Fruit fly (Drosophila melanogaster) whole organism, prepupa: ENCODE results near the gene CG12581.

Experiments
- Blimp-1 ChIP-seq: fragments of 200-800 bp; sonication (Bioruptor generic); optimal IDR thresholded peaks from 3 replicates; lab custom pipeline; 2017; ENCODE audit warnings: missing biosample characterization, missing genetic modification characterization, mild to moderate bottlenecking, moderate library complexity, missing genetic modification reagents
- CG10631 ChIP-seq: fragments of 200-800 bp; sonication (Bioruptor generic); optimal IDR thresholded peaks from 2 replicates; lab custom pipeline; 2016; ENCODE audit warnings: missing biosample characterization, missing genetic modification characterization
- CG10669 ChIP-seq: fragments of 200-800 bp; sonication (Bioruptor generic); optimal IDR thresholded peaks from 3 replicates; lab custom pipeline; 2018; ENCODE audit warnings: missing biosample characterization, mild to moderate bottlenecking, missing genetic modification characterization, moderate library complexity
- CG11294 ChIP-seq: fragments of 200-800 bp; sonication (Bioruptor generic); IDR thresholded peaks from 2 replicates; pipeline ENCODE4 v1.3.6; 2022; ENCODE audit warnings: missing biosample characterization, missing genetic modification characterization
- CG11902 ChIP-seq: fragments of 200-800 bp; sonication (Bioruptor generic); optimal IDR thresholded peaks from 3 replicates; lab custom pipeline; 2016; ENCODE audit warnings: missing biosample characterization, missing genetic modification characterization
- CG15336 ChIP-seq: fragments of 200-800 bp; sonication (Bioruptor generic); IDR thresholded peaks from 2 replicates; pipeline ENCODE4 v1.3.6; 2022; ENCODE audit warnings: missing biosample characterization, missing genetic modification characterization
- CG1621 ChIP-seq: fragments of 200-800 bp; sonication (Bioruptor generic); optimal IDR thresholded peaks from 3 replicates; lab custom pipeline; 2018; ENCODE audit warnings: missing biosample characterization, mild to moderate bottlenecking, missing genetic modification characterization
- CG3032 ChIP-seq: fragments of 200-800 bp; optimal IDR thresholded peaks from 2 replicates; lab custom pipeline; 2019; ENCODE audit warnings: missing biosample characterization, mild to moderate bottlenecking, missing genetic modification characterization, moderate library complexity
- CG31627 ChIP-seq: fragments of 200-800 bp; sonication (Bioruptor generic); optimal IDR thresholded peaks from 3 replicates; lab custom pipeline; 2016; ENCODE audit warnings: missing biosample characterization, missing genetic modification characterization
- CG32006 ChIP-seq: fragments of 200-800 bp; sonication (Bioruptor generic); optimal IDR thresholded peaks from 3 replicates; lab custom pipeline; 2017; ENCODE audit warnings: missing biosample characterization, mild to moderate bottlenecking, missing genetic modification characterization
- CG4318 ChIP-seq: fragments of 200-800 bp; sonication (Bioruptor generic); optimal IDR thresholded peaks from 3 replicates; lab custom pipeline; 2017; ENCODE audit warnings: missing biosample characterization, mild to moderate bottlenecking, missing genetic modification characterization
- CG6163 ChIP-seq: fragments of 200-800 bp; sonication (Bioruptor generic); IDR thresholded peaks from 3 replicates; pipeline ENCODE4 v1.3.6; 2022; ENCODE audit warnings: missing biosample characterization, missing genetic modification characterization
- CG6276 ChIP-seq: fragments of 200-800 bp; sonication (Bioruptor generic); optimal IDR thresholded peaks from 2 replicates; lab custom pipeline; 2017; ENCODE audit warnings: missing biosample characterization, mild to moderate bottlenecking, missing genetic modification characterization
- CG6792 ChIP-seq: fragments of 200-800 bp; sonication (Bioruptor generic); optimal IDR thresholded peaks from 3 replicates; lab custom pipeline; 2016; ENCODE audit warnings: missing biosample characterization, missing genetic modification characterization
- CG6808 ChIP-seq: fragments of 200-800 bp; sonication (Bioruptor generic); optimal IDR thresholded peaks from 3 replicates; lab custom pipeline; 2017; ENCODE audit warnings: missing biosample characterization, missing genetic modification characterization, mild to moderate bottlenecking, moderate library complexity, missing genetic modification reagents
- CG6854 ChIP-seq: fragments of 200-800 bp; sonication (Bioruptor generic); optimal IDR thresholded peaks from 2 replicates; lab custom pipeline; 2017; ENCODE audit warnings: missing biosample characterization, mild to moderate bottlenecking, missing genetic modification characterization
- CG7368 ChIP-seq: fragments of 200-800 bp; sonication (Bioruptor generic); optimal IDR thresholded peaks from 3 replicates; lab custom pipeline; 2016; ENCODE audit warnings: missing biosample characterization, missing genetic modification characterization
- CG8319 ChIP-seq: fragments of 200-800 bp; sonication (Bioruptor generic); optimal IDR thresholded peaks from 3 replicates; lab custom pipeline; 2016; ENCODE audit warnings: missing biosample characterization, missing genetic modification characterization
- CG8632 ChIP-seq: fragments of 200-800 bp; sonication (Bioruptor generic); optimal IDR thresholded peaks from 3 replicates; lab custom pipeline; 2016; ENCODE audit warnings: missing biosample characterization, missing genetic modification characterization
- CG9139 ChIP-seq: fragments of 200-800 bp; sonication (Bioruptor generic); optimal IDR thresholded peaks from 3 replicates; lab custom pipeline; 2017; ENCODE audit warnings: missing biosample characterization, mild to moderate bottlenecking, missing genetic modification characterization
- Eip75B ChIP-seq: fragments of 200-800 bp; sonication (Bioruptor generic); optimal IDR thresholded peaks from 3 replicates; lab custom pipeline; 2016; ENCODE audit warnings: missing biosample characterization, missing genetic modification characterization
- Eip78C ChIP-seq: fragments of 200-800 bp; sonication (Bioruptor generic); peaks from one replicate; lab custom pipeline; 2016; ENCODE audit warnings: missing biosample characterization, missing genetic modification characterization
- Ets21C ChIP-seq: fragments of 200-800 bp; sonication (Bioruptor generic); optimal IDR thresholded peaks from 3 replicates; lab custom pipeline; 2016; ENCODE audit warnings: missing biosample characterization, missing genetic modification characterization
- Ets96B ChIP-seq: fragments of 200-800 bp; optimal IDR thresholded peaks from 2 replicates; lab custom pipeline; 2019; ENCODE audit warnings: missing biosample characterization, mild to moderate bottlenecking, missing genetic modification characterization, moderate library complexity
- Gug ChIP-seq: fragments of 200-800 bp; sonication (Bioruptor generic); IDR thresholded peaks from 2 replicates; pipeline ENCODE4 v1.3.6; 2022; ENCODE audit warnings: missing biosample characterization, missing genetic modification characterization
- Hr38 ChIP-seq: sonication (Bioruptor generic); optimal IDR thresholded peaks from 2 replicates; lab custom pipeline; 2016; ENCODE audit warnings: missing biosample characterization, missing genetic modification characterization
- Hr39 ChIP-seq: fragments of 200-800 bp; sonication (Bioruptor generic); optimal IDR thresholded peaks from 2 replicates; lab custom pipeline; 2016; ENCODE audit warnings: missing biosample characterization, missing genetic modification characterization
- Hr4 ChIP-seq: fragments of 200-800 bp; sonication (Bioruptor generic); optimal IDR thresholded peaks from 3 replicates; lab custom pipeline; 2016; ENCODE audit warnings: missing biosample characterization, missing genetic modification characterization
- Lpt ChIP-seq: fragments of 200-800 bp; sonication (Bioruptor generic); optimal IDR thresholded peaks from 3 replicates; lab custom pipeline; 2016; ENCODE audit warnings: missing biosample characterization, missing genetic modification characterization
- OdsH ChIP-seq: fragments of 200-800 bp; sonication (Bioruptor generic); optimal IDR thresholded peaks from 3 replicates; lab custom pipeline; 2016; ENCODE audit warnings: missing biosample characterization, missing genetic modification characterization
- Smox ChIP-seq: fragments of 200-800 bp; sonication (Bioruptor generic); optimal IDR thresholded peaks from 3 replicates; lab custom pipeline; 2016; ENCODE audit warnings: missing biosample characterization, missing genetic modification characterization
- Sox102F ChIP-seq: fragments of 200-800 bp; sonication (Bioruptor generic); optimal IDR thresholded peaks from 2 replicates; lab custom pipeline; 2016; ENCODE audit warnings: missing biosample characterization, mild to moderate bottlenecking, missing genetic modification characterization
- Sox15 ChIP-seq: fragments of 200-800 bp; sonication (Bioruptor generic); optimal IDR thresholded peaks from 3 replicates; lab custom pipeline; 2016; ENCODE audit warnings: missing biosample characterization, missing genetic modification characterization
- achi ChIP-seq: fragments of 200-800 bp; sonication (Bioruptor generic); optimal IDR thresholded peaks from 3 replicates; lab custom pipeline; 2016; ENCODE audit warnings: missing biosample characterization, missing genetic modification characterization
- acj6 ChIP-seq: fragments of 200-800 bp; sonication (Bioruptor generic); optimal IDR thresholded peaks from 3 replicates; lab custom pipeline; 2016; ENCODE audit warnings: missing biosample characterization, missing genetic modification characterization
- cyc ChIP-seq: fragments of 200-800 bp; sonication (Bioruptor generic); optimal IDR thresholded peaks from 3 replicates; lab custom pipeline; 2016; ENCODE audit warnings: missing biosample characterization, missing genetic modification characterization
- dac ChIP-seq: fragments of 200-800 bp; sonication (Bioruptor generic); optimal IDR thresholded peaks from 2 replicates; lab custom pipeline; 2017; ENCODE audit warnings: missing biosample characterization, mild to moderate bottlenecking, missing genetic modification characterization
- eg ChIP-seq: fragments of 200-800 bp; sonication (Bioruptor generic); IDR thresholded peaks from 3 replicates; pipeline ENCODE4 v1.3.6; 2022; ENCODE audit warnings: missing biosample characterization, missing genetic modification characterization
- esn ChIP-seq: fragments of 200-800 bp; sonication (Bioruptor generic); optimal IDR thresholded peaks from 2 replicates; lab custom pipeline; 2016; ENCODE audit warnings: missing biosample characterization, mild to moderate bottlenecking, missing genetic modification characterization, moderate library complexity
- fd59A ChIP-seq: fragments of 200-800 bp; sonication (Bioruptor generic); optimal IDR thresholded peaks from 2 replicates; lab custom pipeline; 2017; ENCODE audit warnings: missing biosample characterization, mild to moderate bottlenecking, missing genetic modification characterization, missing genetic modification reagents
- fd85E ChIP-seq: fragments of 200-800 bp; sonication (Bioruptor generic); optimal IDR thresholded peaks from 3 replicates; lab custom pipeline; 2016; ENCODE audit warnings: missing biosample characterization, missing genetic modification characterization
- fkh ChIP-seq: fragments of 200-800 bp; sonication (Bioruptor generic); optimal IDR thresholded peaks from 3 replicates; lab custom pipeline; 2017; ENCODE audit warnings: missing biosample characterization, mild to moderate bottlenecking, missing genetic modification characterization, moderate library complexity
- lz ChIP-seq: fragments of 200-800 bp; sonication (Bioruptor generic); optimal IDR thresholded peaks from 3 replicates; lab custom pipeline; 2016; ENCODE audit warnings: missing biosample characterization, missing genetic modification characterization
- net ChIP-seq: fragments of 200-800 bp; sonication (Bioruptor generic); optimal IDR thresholded peaks from 3 replicates; lab custom pipeline; 2016; ENCODE audit warnings: missing biosample characterization, missing genetic modification characterization
- pdm3 ChIP-seq: fragments of 200-800 bp; sonication (Bioruptor generic); optimal IDR thresholded peaks from 3 replicates; lab custom pipeline; 2016; ENCODE audit warnings: missing biosample characterization, missing genetic modification characterization
- salr ChIP-seq, 2 experiments: fragments of 200-800 bp; sonication (Bioruptor generic); optimal IDR thresholded peaks; 3 replicates each; lab custom pipeline; 2016 to 2018; ENCODE audit warnings: missing biosample characterization in 2 of 2, missing genetic modification characterization in 2 of 2, mild to moderate bottlenecking in 1 of 2
- spab ChIP-seq: fragments of 200-800 bp; sonication (Bioruptor generic); optimal IDR thresholded peaks from 2 replicates; lab custom pipeline; 2017; ENCODE audit warnings: missing biosample characterization, mild to moderate bottlenecking, missing genetic modification characterization, missing genetic modification reagents
- ss ChIP-seq, 2 experiments: fragments of 200-800 bp; sonication (Bioruptor generic); optimal IDR thresholded peaks; 2 replicates in 1 of 2; 3 replicates in 1 of 2; lab custom pipeline; 2017 to 2018; ENCODE audit warnings: mild to moderate bottlenecking in 2 of 2, missing biosample characterization in 2 of 2, missing genetic modification characterization in 2 of 2, moderate library complexity in 1 of 2
- svp ChIP-seq: fragments of 200-800 bp; sonication (Bioruptor generic); peaks from one replicate; lab custom pipeline; 2016; ENCODE audit warnings: missing biosample characterization, missing genetic modification characterization
- topi ChIP-seq: fragments of 200-800 bp; sonication (Bioruptor generic); optimal IDR thresholded peaks from 3 replicates; lab custom pipeline; 2016; ENCODE audit warnings: missing biosample characterization, missing genetic modification characterization
- vri ChIP-seq: fragments of 200-800 bp; sonication (Bioruptor generic); optimal IDR thresholded peaks from 3 replicates; lab custom pipeline; 2016; ENCODE audit warnings: missing biosample characterization, mild to moderate bottlenecking, missing genetic modification characterization

The CG12581 gene

DNA sequence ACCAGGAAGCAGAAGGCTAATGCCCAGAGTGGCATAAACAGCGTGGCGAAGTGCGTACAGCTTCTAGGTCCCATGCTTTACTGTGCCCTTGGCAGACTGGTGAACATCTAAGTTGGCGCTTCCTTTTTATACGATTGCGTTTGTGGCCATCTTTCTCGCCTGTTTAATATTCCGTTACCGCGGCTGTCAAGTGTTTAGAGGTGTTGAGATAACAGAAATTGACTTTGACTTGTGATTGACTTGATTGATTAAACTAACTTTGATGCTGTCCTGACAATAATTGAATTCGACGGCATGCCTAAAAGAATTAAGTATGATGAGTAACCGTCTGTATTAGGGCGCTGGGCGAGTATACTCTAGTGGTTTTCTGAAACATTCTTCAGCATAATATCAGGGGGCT, 15.7 kb downstream of the CG12581 start, which contains the start of gene Dsk:
TSS of gene Dsk (minus strand) at position 101 of the 400 bp plus-strand sequence.
- TF ChIP-seq CG3032 (no peak), fd59A (GFP tag; lab: Kevin White, UChicago) (no peak)
- TF ChIP-seq, all 60 proteins: peak for 0

DNA sequence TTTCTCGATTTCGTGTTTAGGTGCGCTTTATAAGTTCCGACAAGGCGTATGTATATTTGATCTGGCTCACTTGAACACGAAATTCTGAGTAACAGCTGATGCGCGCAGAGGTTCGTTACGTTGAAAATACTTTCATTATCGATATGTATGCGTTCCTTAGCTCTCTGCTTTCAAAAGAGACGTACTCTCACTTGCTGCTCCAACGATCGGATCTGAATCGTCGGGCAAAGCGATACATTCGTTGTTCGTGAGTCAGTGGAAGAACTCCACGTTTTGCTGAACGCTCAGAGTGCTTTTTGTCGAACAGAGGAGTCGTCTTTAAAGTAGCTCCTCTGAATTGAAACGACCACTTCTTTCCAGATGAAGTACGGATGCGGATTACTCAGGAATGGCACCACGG, 22.6 kb downstream of the CG12581 start, which contains the start of gene beta-Man:
TSS of gene beta-Man (plus strand) at position 152 of the 400 bp plus-strand sequence.
- TF ChIP-seq CG8319 (no peak), lz (GFP tag; lab: Kevin White, UChicago) (no peak), salr (GFP tag; optimal IDR thresholded peaks at IDR 0.05; lab: Kevin White, UChicago) (no peak), Blimp-1 (peak; percentile 81), Ets21C (GFP tag; lab: Kevin White, UChicago) (no peak), cyc (GFP tag; lab: Kevin White, UChicago) (no peak), CG11902 (GFP tag; lab: Kevin White, UChicago) (no peak), Smox (GFP tag; lab: Kevin White, UChicago) (no peak), CG9139 (GFP tag; lab: Kevin White, UChicago) (peak; percentile 31), CG32006 (no peak), CG6276 (no peak), fkh (GFP tag; lab: Kevin White, UChicago) (no peak), svp (GFP tag; lab: Kevin White, UChicago) (no peak), ss (GFP tag; optimal IDR thresholded peaks at IDR 0.05; lab: Kevin White, UChicago) (no peak), achi (GFP tag; lab: Kevin White, UChicago) (no peak), CG4318 (no peak), esn (GFP tag; lab: Kevin White, UChicago) (peak; percentile 12), CG6792 (GFP tag; lab: Kevin White, UChicago) (no peak), CG11294 (GFP tag; lab: Robert Waterston, UW) (no peak), topi (GFP tag; lab: Kevin White, UChicago) (no peak), OdsH (no peak), CG10631 (GFP tag; lab: Kevin White, UChicago) (no peak), CG31627 (no peak), CG1621 (peak; percentile 67), CG6808 (GFP tag; lab: Kevin White, UChicago) (no peak), pdm3 (GFP tag; lab: Kevin White, UChicago) (no peak), eg (GFP tag; lab: Robert Waterston, UW) (no peak), Eip78C (peak; percentile 68), Lpt (GFP tag; lab: Kevin White, UChicago) (peak; percentile 9), dac (GFP tag; lab: Kevin White, UChicago) (no peak), CG6854 (GFP tag; lab: Kevin White, UChicago) (peak; percentile 65), Ets96B (tag; lab: Kevin White, UChicago) (no peak), Hr38 (GFP tag; lab: Kevin White, UChicago) (no peak), fd85E (GFP tag; lab: Kevin White, UChicago) (no peak), net (GFP tag; lab: Kevin White, UChicago) (no peak), CG8632 (GFP tag; lab: Kevin White, UChicago) (no peak), Sox15 (GFP tag; lab: Kevin White, UChicago) (no peak), Hr4 (GFP tag; lab: Kevin White, UChicago) (no peak), CG3032 (no peak), Sox102F (GFP tag; lab: Kevin White, UChicago) (peak; percentile 17), vri (GFP tag; lab: Kevin White, UChicago) (no peak), acj6 (GFP tag; lab: Kevin White, UChicago) (no peak), spab (GFP tag; lab: Kevin White, UChicago) (no peak), CG10669 (GFP tag; lab: Kevin White, UChicago) (no peak), CG7368 (GFP tag; lab: Kevin White, UChicago) (no peak), CG6163 (GFP tag; lab: Robert Waterston, UW) (no peak), CG15336 (no peak), Eip75B (GFP tag; lab: Kevin White, UChicago) (no peak), Gug (GFP tag; lab: Robert Waterston, UW) (no peak), Hr39 (GFP tag; lab: Kevin White, UChicago) (no peak)
